Fruit fly (Drosophila melanogaster) whole organism, prepupa: ENCODE data around the gene CG17249.
A peak's percentile ranks its signal among the peaks of the same experiment; 100 is the strongest.

Experiments used
- CG10631 ChIP-seq: fragments of 200-800 bp; sonication (Bioruptor generic); optimal IDR thresholded peaks from 2 replicates; lab custom pipeline; 2016; ENCODE audit warnings: missing biosample characterization, missing genetic modification characterization
- CG11294 ChIP-seq: fragments of 200-800 bp; sonication (Bioruptor generic); IDR thresholded peaks from 2 replicates; pipeline ENCODE4 v1.3.6; 2022; ENCODE audit warnings: missing biosample characterization, missing genetic modification characterization
- CG11762 ChIP-seq: fragments of 200-800 bp; sonication (Bioruptor generic); optimal IDR thresholded peaks from 3 replicates; lab custom pipeline; 2016; ENCODE audit warnings: missing biosample characterization, missing genetic modification characterization; ENCODE audit not compliant: insufficient read depth
- CG11902 ChIP-seq: fragments of 200-800 bp; sonication (Bioruptor generic); optimal IDR thresholded peaks from 3 replicates; lab custom pipeline; 2016; ENCODE audit warnings: missing biosample characterization, missing genetic modification characterization
- CG15336 ChIP-seq: fragments of 200-800 bp; sonication (Bioruptor generic); IDR thresholded peaks from 2 replicates; pipeline ENCODE4 v1.3.6; 2022; ENCODE audit warnings: missing biosample characterization, missing genetic modification characterization
- CG1621 ChIP-seq: fragments of 200-800 bp; sonication (Bioruptor generic); optimal IDR thresholded peaks from 3 replicates; lab custom pipeline; 2018; ENCODE audit warnings: missing biosample characterization, mild to moderate bottlenecking, missing genetic modification characterization
- CG16779 ChIP-seq: fragments of 200-800 bp; sonication (Bioruptor generic); optimal IDR thresholded peaks from 3 replicates; lab custom pipeline; 2017; ENCODE audit warnings: missing biosample characterization, mild to moderate bottlenecking, missing genetic modification characterization
- CG31627 ChIP-seq: fragments of 200-800 bp; sonication (Bioruptor generic); optimal IDR thresholded peaks from 3 replicates; lab custom pipeline; 2016; ENCODE audit warnings: missing biosample characterization, missing genetic modification characterization
- CG32006 ChIP-seq: fragments of 200-800 bp; sonication (Bioruptor generic); optimal IDR thresholded peaks from 3 replicates; lab custom pipeline; 2017; ENCODE audit warnings: missing biosample characterization, mild to moderate bottlenecking, missing genetic modification characterization
- CG34406 ChIP-seq: fragments of 200-800 bp; sonication (Bioruptor generic); optimal IDR thresholded peaks from 3 replicates; lab custom pipeline; 2016; ENCODE audit warnings: missing biosample characterization, missing genetic modification characterization
- CG3919 ChIP-seq: fragments of 200-800 bp; sonication (Bioruptor generic); optimal IDR thresholded peaks from 3 replicates; lab custom pipeline; 2016; ENCODE audit warnings: missing biosample characterization, missing genetic modification characterization
- CG4318 ChIP-seq: fragments of 200-800 bp; sonication (Bioruptor generic); optimal IDR thresholded peaks from 3 replicates; lab custom pipeline; 2017; ENCODE audit warnings: missing biosample characterization, mild to moderate bottlenecking, missing genetic modification characterization
- CG6163 ChIP-seq: fragments of 200-800 bp; sonication (Bioruptor generic); IDR thresholded peaks from 3 replicates; pipeline ENCODE4 v1.3.6; 2022; ENCODE audit warnings: missing biosample characterization, missing genetic modification characterization
- CG6276 ChIP-seq: fragments of 200-800 bp; sonication (Bioruptor generic); optimal IDR thresholded peaks from 2 replicates; lab custom pipeline; 2017; ENCODE audit warnings: missing biosample characterization, mild to moderate bottlenecking, missing genetic modification characterization
- CG6792 ChIP-seq: fragments of 200-800 bp; sonication (Bioruptor generic); optimal IDR thresholded peaks from 3 replicates; lab custom pipeline; 2016; ENCODE audit warnings: missing biosample characterization, missing genetic modification characterization
- CG6854 ChIP-seq: fragments of 200-800 bp; sonication (Bioruptor generic); optimal IDR thresholded peaks from 2 replicates; lab custom pipeline; 2017; ENCODE audit warnings: missing biosample characterization, mild to moderate bottlenecking, missing genetic modification characterization
- CG7368 ChIP-seq: fragments of 200-800 bp; sonication (Bioruptor generic); optimal IDR thresholded peaks from 3 replicates; lab custom pipeline; 2016; ENCODE audit warnings: missing biosample characterization, missing genetic modification characterization
- CG8119 ChIP-seq: fragments of 200-800 bp; sonication (Bioruptor generic); IDR thresholded peaks from 3 replicates; pipeline ENCODE4 v1.3.6; 2022; ENCODE audit warnings: missing biosample characterization, missing genetic modification characterization
- CG8319 ChIP-seq: fragments of 200-800 bp; sonication (Bioruptor generic); optimal IDR thresholded peaks from 3 replicates; lab custom pipeline; 2016; ENCODE audit warnings: missing biosample characterization, missing genetic modification characterization
- CG8632 ChIP-seq: fragments of 200-800 bp; sonication (Bioruptor generic); optimal IDR thresholded peaks from 3 replicates; lab custom pipeline; 2016; ENCODE audit warnings: missing biosample characterization, missing genetic modification characterization
- CG9139 ChIP-seq: fragments of 200-800 bp; sonication (Bioruptor generic); optimal IDR thresholded peaks from 3 replicates; lab custom pipeline; 2017; ENCODE audit warnings: missing biosample characterization, mild to moderate bottlenecking, missing genetic modification characterization
- Eip75B ChIP-seq: fragments of 200-800 bp; sonication (Bioruptor generic); optimal IDR thresholded peaks from 3 replicates; lab custom pipeline; 2016; ENCODE audit warnings: missing biosample characterization, missing genetic modification characterization
- Ets21C ChIP-seq: fragments of 200-800 bp; sonication (Bioruptor generic); optimal IDR thresholded peaks from 3 replicates; lab custom pipeline; 2016; ENCODE audit warnings: missing biosample characterization, missing genetic modification characterization
- Ets96B ChIP-seq: fragments of 200-800 bp; optimal IDR thresholded peaks from 2 replicates; lab custom pipeline; 2019; ENCODE audit warnings: missing biosample characterization, mild to moderate bottlenecking, missing genetic modification characterization, moderate library complexity
- Gug ChIP-seq: fragments of 200-800 bp; sonication (Bioruptor generic); IDR thresholded peaks from 2 replicates; pipeline ENCODE4 v1.3.6; 2022; ENCODE audit warnings: missing biosample characterization, missing genetic modification characterization
- Hr38 ChIP-seq: sonication (Bioruptor generic); optimal IDR thresholded peaks from 2 replicates; lab custom pipeline; 2016; ENCODE audit warnings: missing biosample characterization, missing genetic modification characterization
- Hr39 ChIP-seq: fragments of 200-800 bp; sonication (Bioruptor generic); optimal IDR thresholded peaks from 2 replicates; lab custom pipeline; 2016; ENCODE audit warnings: missing biosample characterization, missing genetic modification characterization
- Lpt ChIP-seq: fragments of 200-800 bp; sonication (Bioruptor generic); optimal IDR thresholded peaks from 3 replicates; lab custom pipeline; 2016; ENCODE audit warnings: missing biosample characterization, missing genetic modification characterization
- Smox ChIP-seq: fragments of 200-800 bp; sonication (Bioruptor generic); optimal IDR thresholded peaks from 3 replicates; lab custom pipeline; 2016; ENCODE audit warnings: missing biosample characterization, missing genetic modification characterization
- Sox102F ChIP-seq: fragments of 200-800 bp; sonication (Bioruptor generic); optimal IDR thresholded peaks from 2 replicates; lab custom pipeline; 2016; ENCODE audit warnings: missing biosample characterization, mild to moderate bottlenecking, missing genetic modification characterization
- Sox14 ChIP-seq: fragments of 200-800 bp; sonication (Bioruptor generic); optimal IDR thresholded peaks from 3 replicates; lab custom pipeline; 2016; ENCODE audit warnings: missing biosample characterization, missing genetic modification characterization
- Sox15 ChIP-seq: fragments of 200-800 bp; sonication (Bioruptor generic); optimal IDR thresholded peaks from 3 replicates; lab custom pipeline; 2016; ENCODE audit warnings: missing biosample characterization, missing genetic modification characterization
- achi ChIP-seq: fragments of 200-800 bp; sonication (Bioruptor generic); optimal IDR thresholded peaks from 3 replicates; lab custom pipeline; 2016; ENCODE audit warnings: missing biosample characterization, missing genetic modification characterization
- cyc ChIP-seq: fragments of 200-800 bp; sonication (Bioruptor generic); optimal IDR thresholded peaks from 3 replicates; lab custom pipeline; 2016; ENCODE audit warnings: missing biosample characterization, missing genetic modification characterization
- dac ChIP-seq: fragments of 200-800 bp; sonication (Bioruptor generic); optimal IDR thresholded peaks from 2 replicates; lab custom pipeline; 2017; ENCODE audit warnings: missing biosample characterization, mild to moderate bottlenecking, missing genetic modification characterization
- eg ChIP-seq: fragments of 200-800 bp; sonication (Bioruptor generic); IDR thresholded peaks from 3 replicates; pipeline ENCODE4 v1.3.6; 2022; ENCODE audit warnings: missing biosample characterization, missing genetic modification characterization
- esn ChIP-seq: fragments of 200-800 bp; sonication (Bioruptor generic); optimal IDR thresholded peaks from 2 replicates; lab custom pipeline; 2016; ENCODE audit warnings: missing biosample characterization, mild to moderate bottlenecking, missing genetic modification characterization, moderate library complexity
- fd59A ChIP-seq: fragments of 200-800 bp; sonication (Bioruptor generic); optimal IDR thresholded peaks from 2 replicates; lab custom pipeline; 2017; ENCODE audit warnings: missing biosample characterization, mild to moderate bottlenecking, missing genetic modification characterization, missing genetic modification reagents
- fd85E ChIP-seq: fragments of 200-800 bp; sonication (Bioruptor generic); optimal IDR thresholded peaks from 3 replicates; lab custom pipeline; 2016; ENCODE audit warnings: missing biosample characterization, missing genetic modification characterization
- fkh ChIP-seq: fragments of 200-800 bp; sonication (Bioruptor generic); optimal IDR thresholded peaks from 3 replicates; lab custom pipeline; 2017; ENCODE audit warnings: missing biosample characterization, mild to moderate bottlenecking, missing genetic modification characterization, moderate library complexity
- lz ChIP-seq: fragments of 200-800 bp; sonication (Bioruptor generic); optimal IDR thresholded peaks from 3 replicates; lab custom pipeline; 2016; ENCODE audit warnings: missing biosample characterization, missing genetic modification characterization
- pdm3 ChIP-seq: fragments of 200-800 bp; sonication (Bioruptor generic); optimal IDR thresholded peaks from 3 replicates; lab custom pipeline; 2016; ENCODE audit warnings: missing biosample characterization, missing genetic modification characterization
- spab ChIP-seq: fragments of 200-800 bp; sonication (Bioruptor generic); optimal IDR thresholded peaks from 2 replicates; lab custom pipeline; 2017; ENCODE audit warnings: missing biosample characterization, mild to moderate bottlenecking, missing genetic modification characterization, missing genetic modification reagents
- ss ChIP-seq, 2 experiments: fragments of 200-800 bp; sonication (Bioruptor generic); optimal IDR thresholded peaks; 2 replicates in 1 of 2; 3 replicates in 1 of 2; lab custom pipeline; 2017 to 2018; ENCODE audit warnings: mild to moderate bottlenecking in 2 of 2, missing biosample characterization in 2 of 2, missing genetic modification characterization in 2 of 2, moderate library complexity in 1 of 2
- svp ChIP-seq: fragments of 200-800 bp; sonication (Bioruptor generic); peaks from one replicate; lab custom pipeline; 2016; ENCODE audit warnings: missing biosample characterization, missing genetic modification characterization
- topi ChIP-seq: fragments of 200-800 bp; sonication (Bioruptor generic); optimal IDR thresholded peaks from 3 replicates; lab custom pipeline; 2016; ENCODE audit warnings: missing biosample characterization, missing genetic modification characterization
- vri ChIP-seq: fragments of 200-800 bp; sonication (Bioruptor generic); optimal IDR thresholded peaks from 3 replicates; lab custom pipeline; 2016; ENCODE audit warnings: missing biosample characterization, mild to moderate bottlenecking, missing genetic modification characterization

Gene CG17249

DNA sequence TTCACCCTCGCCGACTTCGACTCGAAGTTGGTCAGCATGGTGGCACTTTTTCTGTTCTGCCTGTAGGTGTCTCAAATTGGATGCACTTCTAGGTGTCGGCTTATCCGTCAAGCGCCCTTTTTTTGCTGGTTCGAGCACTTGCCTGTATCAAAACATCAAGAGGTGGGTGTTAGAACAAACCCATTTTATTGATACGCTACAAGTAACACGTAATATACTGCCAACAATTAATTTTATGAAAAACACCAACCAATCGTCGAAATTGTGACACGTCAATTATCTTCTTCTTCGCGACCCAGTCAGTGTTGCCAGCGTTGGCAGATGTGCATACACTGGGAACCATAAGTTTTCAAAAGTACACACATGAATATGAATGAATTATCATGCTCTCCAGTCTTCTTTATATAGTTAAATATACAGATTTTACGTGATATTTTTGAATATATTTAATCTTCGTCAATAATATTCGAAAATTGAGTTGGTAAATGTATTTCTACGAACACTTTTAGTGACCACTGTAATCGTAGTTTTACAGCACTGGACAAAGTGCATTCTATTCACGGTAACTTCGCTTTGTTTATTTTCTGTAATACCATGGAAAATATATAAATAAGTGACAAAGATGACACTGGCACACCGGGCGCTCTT lies 2.2 kb downstream of the CG17249 start, which contains the start of the genes alphaCOP and CG13919 (continued):
- peak; percentile 91 for TF ChIP-seq CG16779 (tag; lab: Kevin White, UChicago)
- no peak for TF ChIP-seq vri
- TF ChIP-seq CG15336 (GFP tag; lab: Robert Waterston, UW): peak; percentile 99
- peak; percentile 97 for TF ChIP-seq Sox102F (GFP tag; lab: Kevin White, UChicago)
- TF ChIP-seq Ets96B (tag; lab: Kevin White, UChicago): peak; percentile 95
- peak; percentile 97 for TF ChIP-seq CG32006 (GFP tag; lab: Kevin White, UChicago)
- TF ChIP-seq ss (GFP tag; optimal IDR thresholded peaks at IDR 0.05; lab: Kevin White, UChicago): peak; percentile 94 to 97
- peak; percentile 95 for TF ChIP-seq CG1621 (tag; lab: Kevin White, UChicago)
- TF ChIP-seq CG6792 (GFP tag; lab: Kevin White, UChicago): peak; percentile 97
- TF ChIP-seq CG4318: no peak
- peak; percentile 96 for TF ChIP-seq cyc (GFP tag; lab: Kevin White, UChicago)
- peak; percentile 98 for TF ChIP-seq pdm3 (GFP tag; lab: Kevin White, UChicago)
- peak; percentile 93 for TF ChIP-seq CG6163
- peak; percentile 96 for TF ChIP-seq Gug (GFP tag; lab: Robert Waterston, UW)
- peak; percentile 98 for TF ChIP-seq CG31627 (GFP tag; lab: Kevin White, UChicago)
- peak; percentile 97 for TF ChIP-seq CG11294 (GFP tag; lab: Robert Waterston, UW)
- peak; percentile 91 for TF ChIP-seq CG11902 (GFP tag; lab: Kevin White, UChicago)
- TF ChIP-seq achi (GFP tag; lab: Kevin White, UChicago): peak; percentile 97
- peak; percentile 94 for TF ChIP-seq CG11762 (GFP tag; lab: Kevin White, UChicago)
- peak; percentile 97 for TF ChIP-seq Smox (GFP tag; lab: Kevin White, UChicago)
- peak; percentile 96 for TF ChIP-seq Eip75B
- peak; percentile 98 for TF ChIP-seq topi (GFP tag; lab: Kevin White, UChicago)
- TF ChIP-seq CG9139 (GFP tag; lab: Kevin White, UChicago): peak; percentile 95
- peak; percentile 97 for TF ChIP-seq Sox15 (GFP tag; lab: Kevin White, UChicago)
- TF ChIP-seq CG3919: peak; percentile 96
- TF ChIP-seq fkh (GFP tag; lab: Kevin White, UChicago): peak; percentile 94
- peak; percentile 98 for TF ChIP-seq lz (GFP tag; lab: Kevin White, UChicago)
- TF ChIP-seq dac: peak; percentile 91
- TF ChIP-seq Hr39 (GFP tag; lab: Kevin White, UChicago): peak; percentile 97
- TF ChIP-seq svp (GFP tag; lab: Kevin White, UChicago): peak; percentile 99
- TF ChIP-seq CG8319 (GFP tag; lab: Kevin White, UChicago): peak; percentile 96
- peak; percentile 82 for TF ChIP-seq CG6854 (GFP tag; lab: Kevin White, UChicago)
- peak; percentile 70 for TF ChIP-seq Hr38
- TF ChIP-seq, all 60 proteins: peak for 55

DNA sequence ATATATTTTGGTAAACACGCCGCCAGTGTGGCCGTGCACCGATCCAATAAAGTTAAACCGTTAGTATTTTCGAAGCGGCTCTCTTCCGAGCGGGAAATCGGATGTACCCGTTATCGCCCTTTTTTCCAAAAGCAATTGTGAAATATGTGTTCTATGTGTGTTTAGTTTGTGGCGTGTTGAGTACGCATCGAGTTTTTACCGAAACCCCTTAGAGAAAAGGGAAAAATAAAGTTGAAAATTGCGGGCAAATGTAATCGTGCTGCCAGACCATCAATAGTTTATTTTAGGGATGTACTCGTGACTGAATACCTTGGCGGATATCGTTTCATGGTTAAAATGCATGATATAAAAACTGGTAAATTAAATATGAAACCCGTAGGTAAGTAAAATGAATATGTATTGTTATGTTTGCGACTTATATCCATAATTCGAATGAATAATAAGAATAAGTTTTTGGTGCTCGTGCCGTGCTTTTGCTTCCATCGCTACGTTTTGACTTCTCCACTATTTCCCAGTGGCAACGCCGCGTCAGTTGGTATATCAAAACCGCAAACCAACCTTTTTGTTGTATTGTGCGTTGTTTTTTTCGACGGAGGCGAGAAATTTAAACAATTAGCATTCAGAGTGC lies 8.0 kb downstream of the CG17249 start, which contains the start of the genes Mettl2 and Bgb:
TSS of gene Mettl2 (minus strand) at position 51 of the 628 bp plus-strand sequence.
TSS of gene Bgb (plus strand) at position 527 of the 628 bp plus-strand sequence.
- TF ChIP-seq CG9139 (GFP tag; lab: Kevin White, UChicago): peak; percentile 6
- peak; percentile 83 for TF ChIP-seq CG10631 (GFP tag; lab: Kevin White, UChicago)
- TF ChIP-seq CG8632: peak; percentile 51
- TF ChIP-seq Hr38: no peak
- peak; percentile 75 for TF ChIP-seq CG6792 (GFP tag; lab: Kevin White, UChicago)
- no peak for TF ChIP-seq pdm3 (GFP tag; lab: Kevin White, UChicago)
- TF ChIP-seq CG8119 (GFP tag; lab: Robert Waterston, UW): peak; percentile 53
- peak; percentile 78 for TF ChIP-seq Sox14 (GFP tag; lab: Kevin White, UChicago)
- no peak for TF ChIP-seq fkh (GFP tag; lab: Kevin White, UChicago)
- TF ChIP-seq topi (GFP tag; lab: Kevin White, UChicago): peak; percentile 80
- peak; percentile 32 for TF ChIP-seq fd59A (GFP tag; lab: Kevin White, UChicago)
- TF ChIP-seq lz (GFP tag; lab: Kevin White, UChicago): peak; percentile 89
- TF ChIP-seq CG7368: peak; percentile 40
- TF ChIP-seq fd85E: no peak
- peak; percentile 85 for TF ChIP-seq esn
- TF ChIP-seq Eip75B: no peak
- peak in 1 of 2 experiments; percentile 39 for TF ChIP-seq ss (GFP tag; optimal IDR thresholded peaks at IDR 0.05; lab: Kevin White, UChicago)
- no peak for TF ChIP-seq CG6276
- TF ChIP-seq CG34406 (GFP tag; lab: Kevin White, UChicago): peak; percentile 58
- peak; percentile 88 for TF ChIP-seq cyc (GFP tag; lab: Kevin White, UChicago)
- TF ChIP-seq CG16779 (tag; lab: Kevin White, UChicago): no peak
- TF ChIP-seq Ets21C (GFP tag; lab: Kevin White, UChicago): peak; percentile 85
- TF ChIP-seq Lpt (GFP tag; lab: Kevin White, UChicago): no peak
- no peak for TF ChIP-seq Sox102F (GFP tag; lab: Kevin White, UChicago)
- TF ChIP-seq eg (GFP tag; lab: Robert Waterston, UW): peak; percentile 73; the same call in 2 of the 3 replicates
- peak; percentile 79 for TF ChIP-seq Sox15 (GFP tag; lab: Kevin White, UChicago)
- TF ChIP-seq spab (GFP tag; lab: Kevin White, UChicago): no peak
- peak; percentile 72 for TF ChIP-seq CG32006 (GFP tag; lab: Kevin White, UChicago)
